Fruit fly (Drosophila melanogaster): Measurements from ENCODE around the gene CG7706.

CG7706 gene

DNA sequence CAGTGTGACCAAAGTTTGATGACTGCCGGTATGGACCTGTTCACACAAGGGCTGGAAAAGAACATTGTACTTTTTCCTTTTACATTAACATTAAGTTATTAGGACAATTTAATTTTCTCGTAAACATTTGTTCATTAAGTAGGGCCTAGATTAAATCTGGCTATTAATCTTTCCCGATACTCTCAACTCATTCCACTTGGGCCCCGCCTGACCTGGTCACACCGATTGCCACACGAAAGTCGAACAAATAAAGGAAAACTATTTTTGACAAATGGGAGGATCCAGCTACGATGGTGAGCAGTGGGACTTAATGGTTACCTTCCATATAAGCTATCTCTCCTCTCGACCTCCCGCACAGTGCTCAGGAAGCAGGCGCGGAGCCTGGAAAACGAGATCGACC, 14.1 kb upstream of the CG7706 start, which contains the start of the genes Cpsf73 and Gos28 (continued):
- TF ChIP-seq Camta (GFP tag; optimal IDR thresholded peaks at IDR 0.05) = peak; percentile 14
- no peak for TF ChIP-seq Mrtf (GFP tag; IDR thresholded peaks at IDR 0.05)
- no peak for TF ChIP-seq Gsc (GFP tag; IDR thresholded peaks at IDR 0.05)
- peak; percentile 24 for TF ChIP-seq scrt (GFP tag; optimal IDR thresholded peaks at IDR 0.05)
- no peak for TF ChIP-seq ap (GFP tag; IDR thresholded peaks at IDR 0.05)
- no peak for TF ChIP-seq Drgx (GFP tag; IDR thresholded peaks at IDR 0.05)
- TF ChIP-seq toy (GFP tag; IDR thresholded peaks at IDR 0.05) = no peak
- no peak for TF ChIP-seq B-H2 (GFP tag; optimal IDR thresholded peaks at IDR 0.05)
- TF ChIP-seq Gug (GFP tag; IDR thresholded peaks at IDR 0.05) = no peak
- TF ChIP-seq Oaz (GFP tag; IDR thresholded peaks at IDR 0.05) = no peak
- no peak for TF ChIP-seq run (tag; optimal IDR thresholded peaks at IDR 0.05)
- TF ChIP-seq Nf-YB (GFP tag; optimal IDR thresholded peaks at IDR 0.05) = no peak
- peak; percentile 40 for TF ChIP-seq CG33213 (GFP tag; optimal IDR thresholded peaks at IDR 0.05)
- TF ChIP-seq YL-1 (GFP tag; optimal IDR thresholded peaks at IDR 0.05) = peak; percentile 77
- no peak for TF ChIP-seq Spps (tag; optimal IDR thresholded peaks at IDR 0.05)
- TF ChIP-seq CG8478 (optimal IDR thresholded peaks at IDR 0.05) = no peak
- TF ChIP-seq Chrac-16 (GFP tag; optimal IDR thresholded peaks at IDR 0.05) = no peak
- TF ChIP-seq bab2 (GFP tag; optimal IDR thresholded peaks at IDR 0.05) = no peak
- no peak for TF ChIP-seq ash1 (GFP tag; optimal IDR thresholded peaks at IDR 0.05)
- no peak for TF ChIP-seq CG12236 (GFP tag; optimal IDR thresholded peaks at IDR 0.05)
- TF ChIP-seq CG6683 (GFP tag; optimal IDR thresholded peaks at IDR 0.05) = no peak
- TF ChIP-seq hth (optimal IDR thresholded peaks at IDR 0.05) = no peak
- no peak for TF ChIP-seq Dip2 (GFP tag; IDR thresholded peaks at IDR 0.05)
- no peak for TF ChIP-seq CG1602 (GFP tag; optimal IDR thresholded peaks at IDR 0.05)
- no peak for TF ChIP-seq D19A (tag; optimal IDR thresholded peaks at IDR 0.05)
- no peak for TF ChIP-seq CG12219 (GFP tag; optimal IDR thresholded peaks at IDR 0.05)
- TF ChIP-seq exex (tag; optimal IDR thresholded peaks at IDR 0.05) = no peak
- TF ChIP-seq ara (GFP tag; IDR thresholded peaks at IDR 0.05) = 0 out of 2 replicates have a peak, but pooled peaks have one; percentile 32
- no peak for TF ChIP-seq CG7556 (GFP tag; optimal IDR thresholded peaks at IDR 0.05)
- TF ChIP-seq ERR (GFP tag; optimal IDR thresholded peaks at IDR 0.05) = peak; percentile 4
- TF ChIP-seq CG15601 (tag; optimal IDR thresholded peaks at IDR 0.05) = peak; percentile 46
- no peak for TF ChIP-seq CG12104 (GFP tag; optimal IDR thresholded peaks at IDR 0.05)
- TF ChIP-seq HHEX (GFP tag; optimal IDR thresholded peaks at IDR 0.05) = no peak
- TF ChIP-seq row (GFP tag; IDR thresholded peaks at IDR 0.05) = peak; percentile 86
- no peak for TF ChIP-seq CG7745 (tag; optimal IDR thresholded peaks at IDR 0.05)
- TF ChIP-seq CG12391 (tag; optimal IDR thresholded peaks at IDR 0.05) = peak; percentile 49
- TF ChIP-seq CG15696 (tag; optimal IDR thresholded peaks at IDR 0.05) = no peak
- no peak for TF ChIP-seq CG11398 (GFP tag; optimal IDR thresholded peaks at IDR 0.05)
- TF ChIP-seq CG17612 (GFP tag; IDR thresholded peaks at IDR 0.05) = no peak
- peak; percentile 61; the same call in 2 of the 3 replicates for TF ChIP-seq knrl (GFP tag; IDR thresholded peaks at IDR 0.05; ENCODE audit: partially characterized antibody)
- no peak for TF ChIP-seq CG15073 (GFP tag; optimal IDR thresholded peaks at IDR 0.05)
- no peak for TF ChIP-seq CG2678 (tag; optimal IDR thresholded peaks at IDR 0.05)
- peak; percentile 82 for TF ChIP-seq Med (GFP tag)
- TF ChIP-seq Vsx1 (GFP tag; optimal IDR thresholded peaks at IDR 0.05) = no peak
- TF ChIP-seq CG10267 (tag; optimal IDR thresholded peaks at IDR 0.05) = peak; percentile 54
- peak; percentile 67 for TF ChIP-seq CG11504 (tag; optimal IDR thresholded peaks at IDR 0.05)
- no peak for TF ChIP-seq CG9727 (GFP tag; optimal IDR thresholded peaks at IDR 0.05)
- no peak for TF ChIP-seq Doc2 (GFP tag; IDR thresholded peaks at IDR 0.05)
- no peak for TF ChIP-seq HmgD (GFP tag; optimal IDR thresholded peaks at IDR 0.05)
- TF ChIP-seq CG13424 (tag; optimal IDR thresholded peaks at IDR 0.05) = peak; percentile 5
- TF ChIP-seq bowl (GFP tag; IDR thresholded peaks at IDR 0.05) = no peak
- TF ChIP-seq ewg (GFP tag; optimal IDR thresholded peaks at IDR 0.05) = no peak
- no peak for TF ChIP-seq CrebB (tag; optimal IDR thresholded peaks at IDR 0.05)
